In genomic region chrIII:8020823-8021332, ce11 we compare ENCODE assay signal across 4 worm cellular contexts.
A peak's percentile ranks its signal among the peaks of the same experiment; 100 is the strongest.
TF ChIP-seq lines count a peak whose summit lies in the region.

Gene lin-36, minus strand, starts transcription at chrIII:8020873.

TF ChIP-seq in whole organism, L2 larva, 48 proteins besides CTCF, POLR2A, EP300 and RAD21 (continues in another document):
- TF ChIP-seq ceh-16 (tag; optimal IDR thresholded peaks at IDR 0.05; lab: Kevin White, UChicago), result peak; percentile 58
- TF ChIP-seq lin-13 (GFP tag; optimal IDR thresholded peaks at IDR 0.05; lab: Kevin White, UChicago), result peak; percentile 85
- peak; percentile 89 for TF ChIP-seq unc-55 (GFP tag; optimal IDR thresholded peaks at IDR 0.05; lab: Kevin White, UChicago)
- peak; percentile 87 for TF ChIP-seq gmeb-1 (tag; optimal IDR thresholded peaks at IDR 0.05; lab: Kevin White, UChicago)
- TF ChIP-seq zag-1 (tag; optimal IDR thresholded peaks at IDR 0.05; lab: Kevin White, UChicago), result peak; percentile 16
- TF ChIP-seq mbf-1 (tag; optimal IDR thresholded peaks at IDR 0.05; lab: Kevin White, UChicago), result no peak
- TF ChIP-seq nhr-21 (tag; optimal IDR thresholded peaks at IDR 0.05; lab: Kevin White, UChicago), result peak; percentile 58
- peak; percentile 95 for TF ChIP-seq C34F6.9 (tag; optimal IDR thresholded peaks at IDR 0.05; lab: Kevin White, UChicago)
- TF ChIP-seq nhr-237 (tag; optimal IDR thresholded peaks at IDR 0.05; lab: Kevin White, UChicago), result peak; percentile 7
- TF ChIP-seq nhr-23 (tag; optimal IDR thresholded peaks at IDR 0.05; lab: Kevin White, UChicago), result no peak
- no peak for TF ChIP-seq nhr-10 (tag; optimal IDR thresholded peaks at IDR 0.05; lab: Kevin White, UChicago)
- peak; percentile 51 for TF ChIP-seq sem-4 (tag; optimal IDR thresholded peaks at IDR 0.05; lab: Kevin White, UChicago)
- TF ChIP-seq F13H6.1 (tag; optimal IDR thresholded peaks at IDR 0.05; lab: Kevin White, UChicago), result peak; percentile 61
- peak; percentile 77 to 92 for TF ChIP-seq lsy-2 (tag; optimal IDR thresholded peaks at IDR 0.05; lab: Kevin White, UChicago)
- TF ChIP-seq skn-1 (tag; optimal IDR thresholded peaks at IDR 0.05; lab: Kevin White, UChicago), result peak; percentile 44
- peak; percentile 82 for TF ChIP-seq nhr-129 (tag; optimal IDR thresholded peaks at IDR 0.05; lab: Kevin White, UChicago)
- TF ChIP-seq crh-2 (tag; optimal IDR thresholded peaks at IDR 0.05; lab: Kevin White, UChicago), result peak; percentile 83
- no peak for TF ChIP-seq ama-1 (optimal IDR thresholded peaks at IDR 0.05; lab: Kevin White, UChicago)
- TF ChIP-seq sma-9 (GFP tag; optimal IDR thresholded peaks at IDR 0.05; lab: Kevin White, UChicago), result peak; percentile 71
- TF ChIP-seq sma-9 (tag; optimal IDR thresholded peaks at IDR 0.05; lab: Kevin White, UChicago), result no peak
- TF ChIP-seq unc-39 (tag; optimal IDR thresholded peaks at IDR 0.05; lab: Kevin White, UChicago), result no peak
- peak; percentile 74 for TF ChIP-seq nhr-25 (tag; optimal IDR thresholded peaks at IDR 0.05; lab: Kevin White, UChicago)
- no peak for TF ChIP-seq nhr-77 (tag; optimal IDR thresholded peaks at IDR 0.05; lab: Kevin White, UChicago)
- no peak for TF ChIP-seq Y55F3AM.14 (GFP tag; optimal IDR thresholded peaks at IDR 0.05; lab: Kevin White, UChicago)

TF ChIP-seq in whole organism, L4 larva, 104 proteins besides CTCF, POLR2A, EP300 and RAD21 (continues in another document):
- no peak for TF ChIP-seq lin-39 (tag; optimal IDR thresholded peaks at IDR 0.05; lab: Kevin White, UChicago)
- TF ChIP-seq arid-1 (GFP tag; conservative IDR thresholded peaks at IDR 0.05; lab: Robert Waterston, UW), result peak; percentile 43; the same call in 1 of the 2 replicates
- TF ChIP-seq dve-1 (tag; optimal IDR thresholded peaks at IDR 0.05; lab: Kevin White, UChicago; ENCODE audit: insufficient read depth), result peak; percentile 78
- TF ChIP-seq hlh-11 (tag; optimal IDR thresholded peaks at IDR 0.05; lab: Kevin White, UChicago), result peak; percentile 91
- no peak for TF ChIP-seq ceh-20 (GFP tag; IDR thresholded peaks at IDR 0.05; lab: Robert Waterston, UW)
- no peak for TF ChIP-seq Y75B8A.6 (GFP tag; IDR thresholded peaks at IDR 0.05; lab: Robert Waterston, UW)
- TF ChIP-seq ceh-82 (tag; optimal IDR thresholded peaks at IDR 0.05; lab: Kevin White, UChicago), result no peak
- TF ChIP-seq aly-2 (tag; optimal IDR thresholded peaks at IDR 0.05; lab: Kevin White, UChicago), result no peak
- TF ChIP-seq nhr-102 (tag; optimal IDR thresholded peaks at IDR 0.05; lab: Kevin White, UChicago), result no peak
- no peak for TF ChIP-seq spr-3 (GFP tag; optimal IDR thresholded peaks at IDR 0.05; lab: Kevin White, UChicago)
- TF ChIP-seq duxl-1 (tag; optimal IDR thresholded peaks at IDR 0.05; lab: Kevin White, UChicago; ENCODE audit: poor library complexity), result no peak
- TF ChIP-seq lin-13 (GFP tag; optimal IDR thresholded peaks at IDR 0.05; lab: Kevin White, UChicago), result peak; percentile 84
- no peak for TF ChIP-seq F10B5.3 (tag; optimal IDR thresholded peaks at IDR 0.05; lab: Kevin White, UChicago)
- TF ChIP-seq egl-43 (GFP tag; IDR thresholded peaks at IDR 0.05; lab: Robert Waterston, UW), result no peak
- TF ChIP-seq dmd-8 (GFP tag; IDR thresholded peaks at IDR 0.05; lab: Robert Waterston, UW), result no peak
- TF ChIP-seq ZK546.5 (tag; optimal IDR thresholded peaks at IDR 0.05; lab: Kevin White, UChicago), result no peak
- TF ChIP-seq ctbp-1 (GFP tag; IDR thresholded peaks at IDR 0.05; lab: Robert Waterston, UW), result no peak
- no peak for TF ChIP-seq tag-97 (GFP tag; IDR thresholded peaks at IDR 0.05; lab: Robert Waterston, UW)
- TF ChIP-seq nhr-28 (tag; optimal IDR thresholded peaks at IDR 0.05; lab: Kevin White, UChicago), result peak; percentile 68
- TF ChIP-seq daf-8 (GFP tag; IDR thresholded peaks at IDR 0.05; lab: Robert Waterston, UW), result no peak
- no peak for TF ChIP-seq jun-1 (tag; optimal IDR thresholded peaks at IDR 0.05; lab: Kevin White, UChicago)
- peak; percentile 11 for TF ChIP-seq nhr-25 (tag; optimal IDR thresholded peaks at IDR 0.05; lab: Kevin White, UChicago; ENCODE audit: borderline replicate concordance, insufficient read depth)
- TF ChIP-seq unc-130 (GFP tag; optimal IDR thresholded peaks at IDR 0.05; lab: Kevin White, UChicago), result peak; percentile 17
- no peak for TF ChIP-seq zfp-3 (GFP tag; conservative IDR thresholded peaks at IDR 0.05; lab: Robert Waterston, UW)

TF ChIP-seq in whole organism, late embryonic, 69 proteins besides CTCF, POLR2A, EP300 and RAD21 (continues in another document):
- no peak for TF ChIP-seq npax-4 (tag; optimal IDR thresholded peaks at IDR 0.05; lab: Kevin White, UChicago)
- TF ChIP-seq mec-3 (tag; optimal IDR thresholded peaks at IDR 0.05; lab: Kevin White, UChicago; ENCODE audit: borderline replicate concordance), result no peak
- no peak for TF ChIP-seq elt-4 (tag; optimal IDR thresholded peaks at IDR 0.05; lab: Kevin White, UChicago)
- TF ChIP-seq madf-2 (tag; optimal IDR thresholded peaks at IDR 0.05; lab: Kevin White, UChicago), result no peak
- no peak for TF ChIP-seq hlh-6 (tag; optimal IDR thresholded peaks at IDR 0.05; lab: Kevin White, UChicago)
- TF ChIP-seq C08G9.2 (tag; optimal IDR thresholded peaks at IDR 0.05; lab: Kevin White, UChicago), result no peak
- peak; percentile 73 for TF ChIP-seq nfya-1 (tag; optimal IDR thresholded peaks at IDR 0.05; lab: Kevin White, UChicago)
- peak; percentile 75 for TF ChIP-seq unc-42 (tag; optimal IDR thresholded peaks at IDR 0.05; lab: Kevin White, UChicago)
- no peak for TF ChIP-seq unc-86 (tag; optimal IDR thresholded peaks at IDR 0.05; lab: Kevin White, UChicago)
- no peak for TF ChIP-seq sox-4 (tag; optimal IDR thresholded peaks at IDR 0.05; lab: Kevin White, UChicago)
- no peak for TF ChIP-seq rnt-1 (tag; optimal IDR thresholded peaks at IDR 0.05; lab: Kevin White, UChicago)
- TF ChIP-seq ceh-2 (tag; optimal IDR thresholded peaks at IDR 0.05; lab: Kevin White, UChicago), result no peak
- no peak for TF ChIP-seq gmeb-2 (tag; optimal IDR thresholded peaks at IDR 0.05; lab: Kevin White, UChicago)
- TF ChIP-seq pat-9 (tag; optimal IDR thresholded peaks at IDR 0.05; lab: Kevin White, UChicago), result no peak
- peak; percentile 98 for TF ChIP-seq unc-55 (GFP tag; optimal IDR thresholded peaks at IDR 0.05; lab: Kevin White, UChicago)
- TF ChIP-seq fax-1 (tag; optimal IDR thresholded peaks at IDR 0.05; lab: Kevin White, UChicago), result no peak
- no peak for TF ChIP-seq pqm-1 (tag; optimal IDR thresholded peaks at IDR 0.05; lab: Kevin White, UChicago)
- TF ChIP-seq ref-2 (tag; optimal IDR thresholded peaks at IDR 0.05; lab: Kevin White, UChicago), result peak; percentile 44
- peak; percentile 46 for TF ChIP-seq ceh-18 (tag; optimal IDR thresholded peaks at IDR 0.05; lab: Kevin White, UChicago)
- no peak for TF ChIP-seq dve-1 (tag; optimal IDR thresholded peaks at IDR 0.05; lab: Kevin White, UChicago)
- TF ChIP-seq K09A11.1 (tag; optimal IDR thresholded peaks at IDR 0.05; lab: Kevin White, UChicago; ENCODE audit: insufficient read depth), result peak; percentile 30
- TF ChIP-seq pax-1 (tag; optimal IDR thresholded peaks at IDR 0.05; lab: Kevin White, UChicago), result peak; percentile 41
- no peak for TF ChIP-seq che-1 (tag; optimal IDR thresholded peaks at IDR 0.05; lab: Kevin White, UChicago)
- TF ChIP-seq tbx-2 (tag; optimal IDR thresholded peaks at IDR 0.05; lab: Kevin White, UChicago), result peak; percentile 82
- TF ChIP-seq ceh-14 (tag; optimal IDR thresholded peaks at IDR 0.05; lab: Kevin White, UChicago), result peak; percentile 23

TF ChIP-seq in whole organism, mixed stage, embryonic, 35 proteins besides CTCF, POLR2A, EP300 and RAD21 (continues in another document):
- TF ChIP-seq elt-3 (tag; optimal IDR thresholded peaks at IDR 0.05; lab: Kevin White, UChicago) (peak; percentile 32), flh-1 (GFP tag; optimal IDR thresholded peaks at IDR 0.05; lab: Kevin White, UChicago) (no peak), mab-5 (tag; optimal IDR thresholded peaks at IDR 0.05; lab: Kevin White, UChicago) (no peak), M03D4.4 (tag; optimal IDR thresholded peaks at IDR 0.05; lab: Kevin White, UChicago) (peak; percentile 56), zip-8 (tag; optimal IDR thresholded peaks at IDR 0.05; lab: Kevin White, UChicago) (no peak), sptf-1 (tag; optimal IDR thresholded peaks at IDR 0.05; lab: Kevin White, UChicago) (peak; percentile 44), unc-39 (tag; optimal IDR thresholded peaks at IDR 0.05; lab: Kevin White, UChicago) (no peak), nhr-2 (tag; optimal IDR thresholded peaks at IDR 0.05; lab: Kevin White, UChicago) (peak; percentile 36), bed-3 (GFP tag; optimal IDR thresholded peaks at IDR 0.05; lab: Kevin White, UChicago) (no peak), lin-32 (GFP tag; optimal IDR thresholded peaks at IDR 0.05; lab: Kevin White, UChicago) (no peak), snpc-4 (tag; optimal IDR thresholded peaks at IDR 0.05; lab: Kevin White, UChicago) (no peak), nhr-76 (tag; optimal IDR thresholded peaks at IDR 0.05; lab: Kevin White, UChicago) (no peak), tbx-8 (GFP tag; optimal IDR thresholded peaks at IDR 0.05; lab: Kevin White, UChicago) (no peak), nhr-28 (tag; optimal IDR thresholded peaks at IDR 0.05; lab: Kevin White, UChicago) (no peak), elt-1 (tag; optimal IDR thresholded peaks at IDR 0.05; lab: Kevin White, UChicago; ENCODE audit: borderline replicate concordance, insufficient read depth) (peak; percentile 47), lsy-2 (tag; optimal IDR thresholded peaks at IDR 0.05; lab: Kevin White, UChicago) (peak; percentile 79), ztf-11 (tag; optimal IDR thresholded peaks at IDR 0.05; lab: Kevin White, UChicago) (no peak), unc-120 (tag; optimal IDR thresholded peaks at IDR 0.05; lab: Kevin White, UChicago; ENCODE audit: poor library complexity, severe bottlenecking) (peak; percentile 90), unc-62 (GFP tag; optimal IDR thresholded peaks at IDR 0.05; lab: Kevin White, UChicago) (peak; percentile 97), ham-2 (GFP tag; optimal IDR thresholded peaks at IDR 0.05; lab: Kevin White, UChicago) (peak; percentile 53), ceh-39 (tag; optimal IDR thresholded peaks at IDR 0.05; lab: Kevin White, UChicago) (peak; percentile 97), pha-4 (tag; optimal IDR thresholded peaks at IDR 0.05; lab: Kevin White, UChicago) (peak; percentile 54), blmp-1 (tag; optimal IDR thresholded peaks at IDR 0.05; lab: Kevin White, UChicago) (no peak), mls-2 (tag; optimal IDR thresholded peaks at IDR 0.05; lab: Kevin White, UChicago) (peak; percentile 59), mep-1 (tag; optimal IDR thresholded peaks at IDR 0.05; lab: Kevin White, UChicago) (peak; percentile 87), ces-1 (GFP tag; optimal IDR thresholded peaks at IDR 0.05; lab: Kevin White, UChicago) (no peak), lin-13 (tag; optimal IDR thresholded peaks at IDR 0.05; lab: Kevin White, UChicago) (peak; percentile 86), cnd-1 (tag; optimal IDR thresholded peaks at IDR 0.05; lab: Kevin White, UChicago) (no peak), sem-2 (GFP tag; optimal IDR thresholded peaks at IDR 0.05; lab: Kevin White, UChicago) (no peak), drap-1 (GFP tag; optimal IDR thresholded peaks at IDR 0.05; lab: Kevin White, UChicago) (peak; percentile 43), hlh-1 (tag; optimal IDR thresholded peaks at IDR 0.05; lab: Kevin White, UChicago) (peak; percentile 14)
